Fruit fly (Drosophila melanogaster) whole organism, wandering third instar larva: ENCODE measurements around the gene CG43760.

Experiments used
- CrebA ChIP-seq: fragments of 200-800 bp; sonication (Bioruptor generic); optimal IDR thresholded peaks from 2 replicates; lab custom pipeline; 2016; ENCODE audit warnings: missing biosample characterization, mild to moderate bottlenecking, missing genetic modification characterization, borderline replicate concordance
- Hr78 ChIP-seq: fragments of >200 bp; optimal IDR thresholded peaks from 2 replicates; lab custom pipeline; 2017; ENCODE audit warnings: missing biosample characterization, missing genetic modification characterization
- N ChIP-seq: fragments of >200 bp; optimal IDR thresholded peaks from 2 replicates; lab custom pipeline; 2018; ENCODE audit warnings: missing biosample characterization, missing external identifiers, missing genetic modification characterization
- dl ChIP-seq, 2 experiments: fragments of 175-275, 200-275 bp in 1 of 2; fragments of 200-275 bp in 1 of 2; sonication (Bioruptor generic); optimal IDR thresholded peaks; lab custom pipeline; 2018; ENCODE audit warnings: mild to moderate bottlenecking in 2 of 2, missing biosample characterization in 2 of 2, missing genetic modification characterization in 2 of 2, moderate library complexity in 2 of 2; ENCODE audit not compliant: partially characterized antibody in 2 of 2, insufficient read depth in 1 of 2
- lola ChIP-seq: fragments of >200 bp; optimal IDR thresholded peaks from 2 replicates; lab custom pipeline; 2017; ENCODE audit warnings: missing biosample characterization, missing genetic modification characterization
- tai ChIP-seq: sonication (Bioruptor generic); optimal IDR thresholded peaks from 2 replicates; lab custom pipeline; 2016; ENCODE audit warnings: missing biosample characterization, missing genetic modification characterization

DNA sequence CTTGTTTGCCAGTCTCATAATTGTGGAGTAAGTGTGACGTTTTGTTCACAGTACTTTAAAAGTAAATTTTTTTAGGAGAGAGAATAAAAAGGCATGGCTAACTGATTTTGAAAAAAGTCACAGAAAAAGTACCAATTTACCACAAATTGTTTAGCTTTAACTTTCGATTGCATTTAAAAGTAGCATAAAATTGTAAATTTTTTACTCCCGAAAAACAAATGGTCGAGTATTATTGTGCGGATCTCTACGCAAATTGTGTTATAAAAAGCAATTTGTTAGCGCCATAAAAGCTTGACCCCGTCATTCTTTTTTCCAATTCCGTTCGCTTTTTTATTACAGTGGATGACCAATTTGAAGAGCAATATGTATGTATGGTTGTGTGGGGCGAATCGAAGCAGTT, at the start of gene CG43760:
- no peak for TF ChIP-seq Hr78 (GFP tag; lab: Kevin White, UChicago)
- no peak for TF ChIP-seq dl (GFP tag; optimal IDR thresholded peaks at IDR 0.05; lab: Kevin White, UChicago; ENCODE audit: insufficient read depth in 1 of 2, partially characterized antibody in 2 of 2)
- no peak for TF ChIP-seq CrebA
- no peak for TF ChIP-seq N (GFP tag; lab: Kevin White, UChicago)
- TF ChIP-seq tai (GFP tag; lab: Kevin White, UChicago), result no peak
- no peak for TF ChIP-seq lola (GFP tag; lab: Kevin White, UChicago)
